Fruit fly (Drosophila melanogaster): Measurements from ENCODE around the gene CG12355.
A peak's percentile ranks its signal among the peaks of the same experiment; 100 is the strongest.

The CG12355 gene

DNA sequence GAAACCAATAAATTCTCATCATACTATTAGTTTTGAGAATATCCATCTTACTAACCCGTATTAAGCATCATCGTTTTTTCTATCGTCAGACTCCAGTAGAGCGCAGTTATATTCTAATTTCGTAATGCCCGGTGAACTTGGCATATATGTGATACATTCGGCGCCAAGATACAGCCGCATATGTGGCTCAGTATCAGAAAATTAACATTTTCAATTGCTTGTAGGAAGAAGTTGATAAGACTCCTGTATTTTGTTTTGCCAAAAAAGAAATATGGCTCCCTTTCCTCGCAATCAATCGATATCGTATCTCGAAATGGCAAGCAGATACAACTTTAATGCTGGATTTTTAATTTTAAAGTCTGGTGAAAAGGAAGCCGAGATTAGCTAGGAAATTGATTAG lies 29.8 kb upstream of the CG12355 start, which contains the start of gene CG33986:
CG33986 (minus strand) TSS at position 101 of the 400 bp plus-strand sequence.
- no peak for TF ChIP-seq CG33213 (GFP tag; optimal IDR thresholded peaks at IDR 0.05)
- TF ChIP-seq Hr51 (GFP tag; optimal IDR thresholded peaks at IDR 0.05) = no peak
- TF ChIP-seq YL-1 (GFP tag; optimal IDR thresholded peaks at IDR 0.05) = no peak

DNA sequence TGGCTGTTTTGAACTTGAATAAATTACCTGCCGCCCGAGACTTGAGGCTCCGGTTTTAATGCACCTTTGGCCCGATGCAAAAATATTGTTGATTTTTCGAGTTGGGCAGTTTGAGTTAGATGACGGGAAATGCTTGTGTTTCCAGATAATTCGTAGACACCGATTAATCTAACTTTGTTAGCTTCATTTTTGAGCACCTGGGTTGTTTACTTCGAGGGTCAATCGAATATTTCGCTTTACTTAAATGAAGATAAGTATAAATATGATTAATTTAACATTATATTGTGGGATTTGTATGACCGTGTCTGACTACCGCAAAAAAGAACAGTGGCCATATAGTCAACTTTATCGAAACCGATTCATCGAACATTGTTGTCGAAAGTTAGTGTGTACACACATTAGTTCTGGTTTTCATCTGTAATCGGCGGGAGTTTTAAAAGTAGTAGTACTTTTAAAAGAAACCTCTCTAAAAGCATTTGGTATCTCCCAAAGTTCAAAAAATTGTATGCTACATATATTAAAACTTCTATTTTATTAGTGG lies 28.5 kb upstream of the CG12355 start, which contains the start of gene CG7945:
CG7945 (minus strand) TSS at position 332 of the 541 bp plus-strand sequence.
- TF ChIP-seq Sox102F (GFP tag; optimal IDR thresholded peaks at IDR 0.05) (no peak), gsb-n (tag; optimal IDR thresholded peaks at IDR 0.05) (peak; percentile 70), CG13296 (GFP tag; optimal IDR thresholded peaks at IDR 0.05) (no peak), HmgZ (tag; optimal IDR thresholded peaks at IDR 0.05) (peak; percentile 69), CG30020 (tag; optimal IDR thresholded peaks at IDR 0.05) (peak; percentile 29), CG8924 (tag; optimal IDR thresholded peaks at IDR 0.05) (peak; percentile 35), phol (tag; optimal IDR thresholded peaks at IDR 0.05) (peak; percentile 10), vnd (GFP tag; IDR thresholded peaks at IDR 0.05; ENCODE audit: partially characterized antibody) (0 out of 3 replicates have a peak, but pooled peaks have one; percentile 36), CG2712 (tag; optimal IDR thresholded peaks at IDR 0.05) (peak; percentile 29), exex (tag; optimal IDR thresholded peaks at IDR 0.05) (peak; percentile 29), Med (GFP tag) (peak; percentile 59), CG12659 (GFP tag; optimal IDR thresholded peaks at IDR 0.05) (peak; percentile 68), Doc3 (GFP tag; IDR thresholded peaks at IDR 0.05; ENCODE audit: partially characterized antibody) (peak; percentile 48; the same call in 2 of the 3 replicates), CG7963 (GFP tag; IDR thresholded peaks at IDR 0.05; ENCODE audit: partially characterized antibody) (peak; percentile 49; the same call in 2 of the 3 replicates), CG13287 (GFP tag; IDR thresholded peaks at IDR 0.05; ENCODE audit: partially characterized antibody) (peak; percentile 84), ems (GFP tag; optimal IDR thresholded peaks at IDR 0.05) (no peak), ato (GFP tag; IDR thresholded peaks at IDR 0.05; ENCODE audit: partially characterized antibody) (peak; percentile 51; the same call in 1 of the 2 replicates), lbe (GFP tag; optimal IDR thresholded peaks at IDR 0.05) (peak; percentile 56), crp (GFP tag; optimal IDR thresholded peaks at IDR 0.05) (peak in 1 of 2 experiments; percentile 25), cas (GFP tag; IDR thresholded peaks at IDR 0.05) (no peak), Opbp (GFP tag; IDR thresholded peaks at IDR 0.05; ENCODE audit: partially characterized antibody) (peak; percentile 71; the same call in 2 of the 3 replicates), CG30431 (GFP tag; optimal IDR thresholded peaks at IDR 0.05) (no peak), CG16813 (GFP tag; IDR thresholded peaks at IDR 0.05; ENCODE audit: partially characterized antibody) (peak; percentile 59; the same call in 2 of the 3 replicates), emc (GFP tag; optimal IDR thresholded peaks at IDR 0.05) (no peak), stwl (tag; optimal IDR thresholded peaks at IDR 0.05) (peak; percentile 87), trem (tag; optimal IDR thresholded peaks at IDR 0.05) (peak; percentile 70), CG12391 (tag; optimal IDR thresholded peaks at IDR 0.05) (peak; percentile 23), ci (GFP tag; IDR thresholded peaks at IDR 0.05) (no peak), MBD-R2 (GFP tag; IDR thresholded peaks at IDR 0.05) (peak; percentile 67), HLHmδ (GFP tag; optimal IDR thresholded peaks at IDR 0.05) (no peak), BEAF-32 (GFP tag; optimal IDR thresholded peaks at IDR 0.05) (peak; percentile 65), odd (GFP tag; optimal IDR thresholded peaks at IDR 0.05) (no peak), ttk (GFP tag; IDR thresholded peaks at IDR 0.05) (no peak), Bgb (GFP tag; IDR thresholded peaks at IDR 0.05; ENCODE audit: partially characterized antibody) (peak; percentile 70), Fer1 (GFP tag; optimal IDR thresholded peaks at IDR 0.05) (peak; percentile 11), CG8290 (GFP tag; optimal IDR thresholded peaks at IDR 0.05) (no peak), CG8290 (tag; optimal IDR thresholded peaks at IDR 0.05) (peak in 1 of 2 experiments; percentile 23), MESR4 (GFP tag; optimal IDR thresholded peaks at IDR 0.05) (peak; percentile 69), row (GFP tag; IDR thresholded peaks at IDR 0.05) (peak; percentile 17; the same call in 1 of the 3 replicates), CG17186 (GFP tag; optimal IDR thresholded peaks at IDR 0.05) (peak; percentile 39), CG10267 (tag; optimal IDR thresholded peaks at IDR 0.05) (peak; percentile 44), Ets97D (GFP tag; optimal IDR thresholded peaks at IDR 0.05) (peak; percentile 37), onecut (GFP tag; IDR thresholded peaks at IDR 0.05) (0 out of 2 replicates have a peak, but pooled peaks have one; percentile 3)
